Worm (Caenorhabditis elegans) whole organism, L4/young adult: ENCODE data around the gene Y41E3.1.
"Not testable (repeated sequence)": the region's sequence is repeated elsewhere in the genome, so short reads cannot be mapped to it uniquely, and the experiment has no call there.

ENCODE experiments used
- dao-5 ChIP-seq: sonication (generic microtip); optimal IDR thresholded peaks from 2 replicates; lab custom pipeline; 2016; ENCODE audit warnings: missing genotype, missing genetic modification characterization, moderate library complexity, missing compliant biosample characterization
- him-1 ChIP-seq: sonication (generic microtip); optimal IDR thresholded peaks from 2 replicates; lab custom pipeline; 2016; ENCODE audit warnings: missing genotype, missing genetic modification reagents, missing genetic modification characterization, missing compliant biosample characterization

DNA sequence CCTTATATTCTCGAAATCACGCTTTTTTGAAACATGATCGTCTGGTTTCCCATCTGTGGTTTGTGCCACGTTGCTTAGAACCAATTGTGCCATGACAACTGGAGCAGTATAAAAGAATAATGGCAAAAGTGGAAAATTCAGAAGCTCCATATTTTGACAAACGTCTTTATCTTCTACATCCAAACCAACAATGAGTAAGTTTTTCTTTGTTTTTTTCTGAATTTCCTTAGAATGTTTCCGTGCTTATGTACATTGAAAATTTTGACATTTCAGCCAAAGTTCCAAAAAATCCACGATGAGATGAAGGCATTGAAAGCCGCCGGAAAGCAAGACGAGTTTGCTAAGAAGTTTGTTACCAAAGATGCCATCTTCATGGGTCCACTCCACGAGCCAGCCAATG is 47.8 kb upstream of the Y41E3.1 start, which contains the start of gene Y41E3.6:
- TF ChIP-seq dao-5; him-1 (tag; lab: Kevin White, UChicago): not testable (repeated sequence)
